Worm (Caenorhabditis elegans) whole organism, early embryonic: ENCODE results near the gene K08D9.4.

Source experiments
- B0310.2 ChIP-seq: sonication (generic microtip); optimal IDR thresholded peaks from 2 replicates; lab custom pipeline; 2016; ENCODE audit warnings: mild to moderate bottlenecking, missing genetic modification characterization, missing compliant biosample characterization
- ama-1 ChIP-seq: fragments of 150-350 bp; optimal IDR thresholded peaks from 2 replicates; lab custom pipeline; 2014
- ceh-13 ChIP-seq: fragments of 200-800 bp; sonication (Bioruptor generic); optimal IDR thresholded peaks from 2 replicates; lab custom pipeline; 2018; ENCODE audit warnings: mild to moderate bottlenecking, missing genetic modification characterization, missing compliant biosample characterization
- flt-1 ChIP-seq: fragments of 200-800 bp; sonication (Bioruptor generic); IDR thresholded peaks from 2 replicates; pipeline ENCODE4 v1.3.6; 2022; ENCODE audit warnings: missing genetic modification characterization, missing compliant biosample characterization
- hmbx-1 ChIP-seq: sonication (generic microtip); optimal IDR thresholded peaks from 2 replicates; lab custom pipeline; 2016; ENCODE audit warnings: mild to moderate bottlenecking, missing genetic modification characterization, missing compliant biosample characterization
- hnd-1 ChIP-seq: sonication (generic microtip); optimal IDR thresholded peaks from 2 replicates; lab custom pipeline; 2016; ENCODE audit warnings: missing genetic modification characterization, missing compliant biosample characterization
- pes-1 ChIP-seq: fragments of 200-800 bp; sonication (Bioruptor generic); IDR thresholded peaks from 2 replicates; pipeline ENCODE4 v1.3.6; 2022; ENCODE audit warnings: missing genetic modification reagents, missing genetic modification characterization, missing compliant biosample characterization
- sea-1 ChIP-seq: fragments of 200-800 bp; sonication (Bioruptor generic); conservative IDR thresholded peaks from 2 replicates; pipeline ENCODE4 v1.3.6; 2022; ENCODE audit warnings: missing genetic modification characterization, missing compliant biosample characterization
- tbx-11 ChIP-seq: fragments of 200-800 bp; sonication (Bioruptor generic); IDR thresholded peaks from 2 replicates; pipeline ENCODE4 v1.3.6; 2022; ENCODE audit warnings: missing genetic modification characterization, missing compliant biosample characterization
- tra-4 ChIP-seq: sonication (generic microtip); optimal IDR thresholded peaks from 2 replicates; lab custom pipeline; 2017; ENCODE audit warnings: missing genetic modification characterization, missing compliant biosample characterization

- TF ChIP-seq sea-1 (no peak), ama-1 (no peak), hmbx-1 (tag; lab: Kevin White, UChicago) (no peak), tbx-11 (GFP tag; lab: Robert Waterston, UW) (no peak), flt-1 (GFP tag; lab: Robert Waterston, UW) (no peak), ceh-13 (GFP tag; lab: Kevin White, UChicago) (no peak), pes-1 (GFP tag; lab: Robert Waterston, UW) (no peak), tra-4 (tag; lab: Kevin White, UChicago) (no peak), hnd-1 (tag; lab: Kevin White, UChicago) (no peak), B0310.2 (tag; lab: Kevin White, UChicago) (no peak)
Observed at ce11 chrV:3166260-3166659, 34.0 kb downstream of the K08D9.4 start, which contains the start of gene C36C5.4.
